Fruit fly (Drosophila melanogaster): ENCODE measurements around the gene CG13950.

CG13950 gene

DNA sequence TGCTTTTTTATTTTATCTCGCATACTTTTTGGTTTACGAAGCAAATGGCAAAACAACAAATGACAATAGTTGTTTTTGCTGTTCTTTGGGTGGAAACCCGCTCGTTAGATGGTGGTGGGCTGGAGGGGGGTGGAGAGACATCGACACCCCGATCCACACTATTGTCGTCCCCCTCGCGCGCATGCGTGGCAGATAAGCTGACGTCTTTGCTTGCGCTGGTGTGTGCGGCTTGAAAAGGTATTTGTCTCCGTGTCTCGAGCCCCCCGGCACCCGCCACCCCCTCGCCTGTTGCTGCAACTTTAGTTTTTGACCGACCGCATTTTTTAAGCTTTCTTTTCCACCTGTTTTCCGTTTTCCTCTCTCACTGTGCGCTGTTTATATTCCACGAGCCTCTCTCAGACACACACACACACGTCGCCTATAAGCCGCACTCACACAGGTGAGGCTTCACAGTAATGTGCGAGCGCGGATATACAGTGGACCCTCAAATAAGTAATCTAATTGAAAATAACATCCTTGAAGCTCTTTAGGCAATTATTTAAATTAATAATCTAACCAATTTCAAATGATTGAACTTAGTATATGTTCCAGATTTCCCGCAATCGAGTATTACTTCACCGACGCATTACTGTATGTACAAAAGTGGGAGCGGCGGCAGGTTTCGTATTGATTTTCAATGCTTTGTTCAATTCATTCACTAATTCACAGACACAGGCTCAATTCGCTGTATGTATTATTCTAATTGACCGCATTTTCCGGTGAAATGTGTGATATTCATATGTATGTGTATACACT is 7.2 kb downstream of the CG13950 start (continued):
- TF ChIP-seq CG30403 (GFP tag; optimal IDR thresholded peaks at IDR 0.05) (peak; percentile 94), E2f2 (GFP tag; IDR thresholded peaks at IDR 0.05) (peak; percentile 75), mld (GFP tag; IDR thresholded peaks at IDR 0.05; ENCODE audit: partially characterized antibody) (0 out of 3 replicates have a peak, but pooled peaks have one; percentile 43), CG17612 (GFP tag; IDR thresholded peaks at IDR 0.05) (peak; percentile 88), CG18619 (GFP tag; optimal IDR thresholded peaks at IDR 0.05) (peak; percentile 87), Med (GFP tag) (peak; percentile 99), Hmr (GFP tag; optimal IDR thresholded peaks at IDR 0.05) (peak; percentile 92), D (optimal IDR thresholded peaks at IDR 0.05) (no peak), D (GFP tag; optimal IDR thresholded peaks at IDR 0.05) (peak; percentile 87), esg (GFP tag; conservative IDR thresholded peaks at IDR 0.05) (peak; percentile 92), MESR4 (GFP tag; optimal IDR thresholded peaks at IDR 0.05) (peak; percentile 24), Hr3 (GFP tag; optimal IDR thresholded peaks at IDR 0.05) (peak; percentile 85), hkb (optimal IDR thresholded peaks at IDR 0.05) (no peak), hkb (GFP tag; IDR thresholded peaks at IDR 0.05) (peak; percentile 96), Side (GFP tag; optimal IDR thresholded peaks at IDR 0.05) (peak; percentile 92), gcm (GFP tag; optimal IDR thresholded peaks at IDR 0.05) (peak; percentile 85), CG3847 (GFP tag; IDR thresholded peaks at IDR 0.05) (peak; percentile 93), exex (tag; optimal IDR thresholded peaks at IDR 0.05) (peak; percentile 69), mirr (GFP tag; optimal IDR thresholded peaks at IDR 0.05) (peak; percentile 91), zen (tag; optimal IDR thresholded peaks at IDR 0.05) (peak; percentile 89), Fer2 (tag; optimal IDR thresholded peaks at IDR 0.05) (peak; percentile 89), z (GFP tag; IDR thresholded peaks at IDR 0.05) (no peak), klu (GFP tag; IDR thresholded peaks at IDR 0.05) (peak; percentile 88), lola (GFP tag; optimal IDR thresholded peaks at IDR 0.05) (peak in 1 of 3 experiments; percentile 87), Sox102F (GFP tag; optimal IDR thresholded peaks at IDR 0.05) (peak; percentile 94), sens-2 (GFP tag; IDR thresholded peaks at IDR 0.05) (peak; percentile 88), Opbp (GFP tag; IDR thresholded peaks at IDR 0.05; ENCODE audit: partially characterized antibody) (peak; percentile 55; the same call in 2 of the 3 replicates), Gug (GFP tag; IDR thresholded peaks at IDR 0.05) (peak; percentile 91), CG15696 (tag; optimal IDR thresholded peaks at IDR 0.05) (peak; percentile 89), bab2 (GFP tag; optimal IDR thresholded peaks at IDR 0.05) (peak; percentile 92), CG2116 (GFP tag; optimal IDR thresholded peaks at IDR 0.05) (peak; percentile 37), HLH54F (GFP tag; optimal IDR thresholded peaks at IDR 0.05) (peak; percentile 93), kni (GFP tag; optimal IDR thresholded peaks at IDR 0.05) (peak; percentile 88), CG7786 (GFP tag; optimal IDR thresholded peaks at IDR 0.05) (peak; percentile 88), Neu2 (GFP tag; optimal IDR thresholded peaks at IDR 0.05; ENCODE audit: borderline replicate concordance) (peak; percentile 14), chinmo (GFP tag; IDR thresholded peaks at IDR 0.05; ENCODE audit: partially characterized antibody) (peak; percentile 92; the same call in 2 of the 4 replicates), CG10366 (GFP tag; IDR thresholded peaks at IDR 0.05) (peak; percentile 96), Camta (GFP tag; optimal IDR thresholded peaks at IDR 0.05) (peak; percentile 90), nmo (GFP tag; optimal IDR thresholded peaks at IDR 0.05) (peak; percentile 91), CG13894 (tag; optimal IDR thresholded peaks at IDR 0.05) (peak; percentile 89), pan (optimal IDR thresholded peaks at IDR 0.05) (no peak), pan (GFP tag; optimal IDR thresholded peaks at IDR 0.05 in 1 of 2, IDR thresholded peaks at IDR 0.05 in 1 of 2) (peak in 1 of 2 experiments; percentile 97), CG9876 (GFP tag; optimal IDR thresholded peaks at IDR 0.05) (peak; percentile 53), her (GFP tag; optimal IDR thresholded peaks at IDR 0.05) (peak; percentile 82), Myb (GFP tag; optimal IDR thresholded peaks at IDR 0.05) (peak; percentile 65), CG15601 (tag; optimal IDR thresholded peaks at IDR 0.05) (peak; percentile 89), gro (GFP tag; optimal IDR thresholded peaks at IDR 0.05) (peak; percentile 87), CG10979 (tag; optimal IDR thresholded peaks at IDR 0.05) (peak; percentile 86), nom (GFP tag; optimal IDR thresholded peaks at IDR 0.05) (peak; percentile 62)

Measured in whole organism, embryonic.